Fruit fly (Drosophila melanogaster): ENCODE measurements around the gene CG42507.

Gene CG42507

DNA sequence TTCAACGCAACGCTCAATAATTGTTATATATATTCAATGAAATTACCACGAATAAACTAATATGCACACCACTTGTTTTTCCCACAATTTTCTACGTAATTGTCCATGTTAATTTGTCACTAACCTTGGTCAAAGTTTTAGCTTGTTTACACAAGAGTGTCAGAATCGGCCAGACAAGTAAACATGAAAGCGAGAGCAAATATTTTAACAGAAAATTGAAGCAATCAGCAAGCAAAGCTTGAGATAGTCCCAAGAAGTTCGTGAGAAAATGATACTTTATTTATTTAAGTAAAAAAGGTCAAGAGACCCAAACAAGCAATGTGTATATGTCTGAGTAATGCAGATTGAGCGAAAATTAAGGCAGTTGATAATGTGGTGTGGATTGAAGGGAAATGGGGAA is 49.7 kb downstream of the CG42507 start (continued):
- TF ChIP-seq corto (GFP tag; optimal IDR thresholded peaks at IDR 0.05) (no peak), CG14965 (GFP tag; optimal IDR thresholded peaks at IDR 0.05; ENCODE audit: borderline replicate concordance) (no peak), CG3838 (GFP tag; optimal IDR thresholded peaks at IDR 0.05) (peak; percentile 47), gcm (GFP tag; optimal IDR thresholded peaks at IDR 0.05) (no peak), Dp (GFP tag; optimal IDR thresholded peaks at IDR 0.05) (no peak), CG4282 (GFP tag; optimal IDR thresholded peaks at IDR 0.05) (no peak), amos (GFP tag; IDR thresholded peaks at IDR 0.05; ENCODE audit: partially characterized antibody) (no peak), CG34376 (GFP tag; optimal IDR thresholded peaks at IDR 0.05) (peak; percentile 8), z (GFP tag; IDR thresholded peaks at IDR 0.05) (no peak), Fer3 (tag; optimal IDR thresholded peaks at IDR 0.05) (peak; percentile 67), Sry-δ (GFP tag; optimal IDR thresholded peaks at IDR 0.05) (no peak), caup (GFP tag; optimal IDR thresholded peaks at IDR 0.05; ENCODE audit: severe bottlenecking) (peak; percentile 59), btn (GFP tag; optimal IDR thresholded peaks at IDR 0.05) (no peak), pb (GFP tag; optimal IDR thresholded peaks at IDR 0.05) (no peak), CG15269 (tag; optimal IDR thresholded peaks at IDR 0.05) (peak; percentile 35), gro (GFP tag; optimal IDR thresholded peaks at IDR 0.05) (peak; percentile 48), CG5180 (GFP tag; optimal IDR thresholded peaks at IDR 0.05) (no peak), Sin3A (optimal IDR thresholded peaks at IDR 0.05) (no peak), row (GFP tag; IDR thresholded peaks at IDR 0.05) (no peak), TFAM (GFP tag; optimal IDR thresholded peaks at IDR 0.05) (no peak), Sry-β (GFP tag; optimal IDR thresholded peaks at IDR 0.05) (no peak), zen2 (GFP tag; IDR thresholded peaks at IDR 0.05; ENCODE audit: partially characterized antibody) (no peak), maf-S (GFP tag; optimal IDR thresholded peaks at IDR 0.05) (peak; percentile 20), Mad (GFP tag; optimal IDR thresholded peaks at IDR 0.05) (no peak), CG15696 (tag; optimal IDR thresholded peaks at IDR 0.05) (no peak), unpg (GFP tag; optimal IDR thresholded peaks at IDR 0.05) (peak; percentile 33), chn (GFP tag; optimal IDR thresholded peaks at IDR 0.05) (no peak), Atf3 (GFP tag; optimal IDR thresholded peaks at IDR 0.05) (no peak), Rx (GFP tag; IDR thresholded peaks at IDR 0.05) (no peak), pros (GFP tag; optimal IDR thresholded peaks at IDR 0.05) (no peak), Hr78 (GFP tag; optimal IDR thresholded peaks at IDR 0.05) (no peak), cg (GFP tag; optimal IDR thresholded peaks at IDR 0.05) (no peak), CG6854 (GFP tag; optimal IDR thresholded peaks at IDR 0.05) (no peak), fd102C (GFP tag; optimal IDR thresholded peaks at IDR 0.05) (no peak), HLH4C (GFP tag; IDR thresholded peaks at IDR 0.05; ENCODE audit: partially characterized antibody) (no peak), tap (tag; optimal IDR thresholded peaks at IDR 0.05) (no peak), CG17802 (tag; optimal IDR thresholded peaks at IDR 0.05) (no peak), twi (tag; optimal IDR thresholded peaks at IDR 0.05) (no peak), CG17912 (GFP tag; optimal IDR thresholded peaks at IDR 0.05) (no peak), gsb-n (tag; optimal IDR thresholded peaks at IDR 0.05) (no peak), CG11456 (GFP tag; IDR thresholded peaks at IDR 0.05) (no peak), Bdp1 (GFP tag; optimal IDR thresholded peaks at IDR 0.05) (no peak), oc (tag; optimal IDR thresholded peaks at IDR 0.05) (peak; percentile 4), chm (GFP tag; IDR thresholded peaks at IDR 0.05) (no peak), kay (GFP tag; optimal IDR thresholded peaks at IDR 0.05) (peak; percentile 33), CG11504 (tag; optimal IDR thresholded peaks at IDR 0.05) (peak; percentile 46), sna (GFP tag; IDR thresholded peaks at IDR 0.05; ENCODE audit: partially characterized antibody) (no peak), CG17385 (GFP tag; optimal IDR thresholded peaks at IDR 0.05) (peak; percentile 19), CG13894 (tag; optimal IDR thresholded peaks at IDR 0.05) (peak; percentile 45), pnt (GFP tag; optimal IDR thresholded peaks at IDR 0.05) (no peak), Lpt (GFP tag; optimal IDR thresholded peaks at IDR 0.05) (no peak)
